Fruit fly (Drosophila melanogaster): ENCODE results near the gene Rab3-GEF.

The Rab3-GEF gene

dm6 chrX:15089146-15089698 is at the start of gene Rab3-GEF:
Gene Rab3-GEF, plus strand, starts transcription at chrX:15089682.
- no peak for TF ChIP-seq CG14711 (tag; optimal IDR thresholded peaks at IDR 0.05)
- TF ChIP-seq kay (GFP tag; ENCODE audit: borderline replicate concordance), result no peak

dm6 chrX:15042499-15042898 is 47.0 kb upstream of the Rab3-GEF start:
- no peak for TF ChIP-seq toe (GFP tag; optimal IDR thresholded peaks at IDR 0.05)
- peak; percentile 32 for TF ChIP-seq bab1 (GFP tag; optimal IDR thresholded peaks at IDR 0.05)
- peak; percentile 58 for TF ChIP-seq tj (GFP tag; optimal IDR thresholded peaks at IDR 0.05)
- peak; percentile 25 for TF ChIP-seq CG5204 (GFP tag; optimal IDR thresholded peaks at IDR 0.05)

dm6 chrX:15043013-15043699 is 46.3 kb upstream of the Rab3-GEF start:
- TF ChIP-seq CG12768 (GFP tag; optimal IDR thresholded peaks at IDR 0.05), result no peak
- no peak for TF ChIP-seq toe (GFP tag; optimal IDR thresholded peaks at IDR 0.05)
- peak; percentile 49 for TF ChIP-seq ovo (GFP tag; optimal IDR thresholded peaks at IDR 0.05)
- peak; percentile 36 for TF ChIP-seq Crg-1 (GFP tag; optimal IDR thresholded peaks at IDR 0.05)
- peak; percentile 13 for TF ChIP-seq cic (GFP tag; optimal IDR thresholded peaks at IDR 0.05)
- no peak for TF ChIP-seq Hr96 (GFP tag; optimal IDR thresholded peaks at IDR 0.05)
- peak in 1 of 2 experiments; percentile 30 for TF ChIP-seq cnc (optimal IDR thresholded peaks at IDR 0.05)

dm6 chrX:15043700-15044225 is 45.7 kb upstream of the Rab3-GEF start, which contains the start of gene CG5541:
Gene CG5541, plus strand, starts transcription at chrX:15044123.
- TF ChIP-seq cic (GFP tag; optimal IDR thresholded peaks at IDR 0.05) (peak; percentile 15), bab1 (GFP tag; optimal IDR thresholded peaks at IDR 0.05) (peak; percentile 70), Mnt (GFP tag; optimal IDR thresholded peaks at IDR 0.05) (peak; percentile 77), CG11617 (GFP tag; optimal IDR thresholded peaks at IDR 0.05) (peak; percentile 77), CG5204 (GFP tag; optimal IDR thresholded peaks at IDR 0.05) (peak; percentile 45), pad (GFP tag; optimal IDR thresholded peaks at IDR 0.05) (peak; percentile 93), ovo (GFP tag; optimal IDR thresholded peaks at IDR 0.05) (peak; percentile 25), cnc (optimal IDR thresholded peaks at IDR 0.05) (no peak), Clk (GFP tag; optimal IDR thresholded peaks at IDR 0.05) (no peak), CG7101 (tag; optimal IDR thresholded peaks at IDR 0.05) (peak; percentile 66), tj (GFP tag; optimal IDR thresholded peaks at IDR 0.05) (no peak), toe (GFP tag; optimal IDR thresholded peaks at IDR 0.05) (no peak), kay (GFP tag; ENCODE audit: borderline replicate concordance) (no peak), CG12768 (GFP tag; optimal IDR thresholded peaks at IDR 0.05) (peak; percentile 15), Crg-1 (GFP tag; optimal IDR thresholded peaks at IDR 0.05) (no peak), CG7045 (GFP tag; optimal IDR thresholded peaks at IDR 0.05) (no peak), CG14711 (tag; optimal IDR thresholded peaks at IDR 0.05) (peak; percentile 35), CG33017 (tag; optimal IDR thresholded peaks at IDR 0.05) (no peak), CG1620 (GFP tag; optimal IDR thresholded peaks at IDR 0.05) (peak; percentile 56), Hr96 (GFP tag; optimal IDR thresholded peaks at IDR 0.05) (peak; percentile 44)

dm6 chrX:15045608-15046007 is 43.9 kb upstream of the Rab3-GEF start:
- no peak for TF ChIP-seq bab1 (GFP tag; optimal IDR thresholded peaks at IDR 0.05)
- TF ChIP-seq kay (GFP tag; ENCODE audit: borderline replicate concordance), result peak; percentile 69
- peak; percentile 28 for TF ChIP-seq Mnt (GFP tag; optimal IDR thresholded peaks at IDR 0.05)
- peak; percentile 57 for TF ChIP-seq cic (GFP tag; optimal IDR thresholded peaks at IDR 0.05)
- peak; percentile 95 for TF ChIP-seq ovo (GFP tag; optimal IDR thresholded peaks at IDR 0.05)

- TF ChIP-seq kay (GFP tag; ENCODE audit: borderline replicate concordance), result no peak
- TF ChIP-seq CG1620 (GFP tag; optimal IDR thresholded peaks at IDR 0.05), result no peak
- peak; percentile 50 for TF ChIP-seq cic (GFP tag; optimal IDR thresholded peaks at IDR 0.05)
- TF ChIP-seq Clk (GFP tag; optimal IDR thresholded peaks at IDR 0.05), result no peak
- TF ChIP-seq CG5204 (GFP tag; optimal IDR thresholded peaks at IDR 0.05), result no peak
- no peak for TF ChIP-seq ovo (GFP tag; optimal IDR thresholded peaks at IDR 0.05)
- no peak for TF ChIP-seq CG11617 (GFP tag; optimal IDR thresholded peaks at IDR 0.05)
- peak; percentile 5 for TF ChIP-seq bab1 (GFP tag; optimal IDR thresholded peaks at IDR 0.05)
- no peak for TF ChIP-seq toe (GFP tag; optimal IDR thresholded peaks at IDR 0.05)
- TF ChIP-seq Mnt (GFP tag; optimal IDR thresholded peaks at IDR 0.05), result peak; percentile 57
- TF ChIP-seq CG7101 (tag; optimal IDR thresholded peaks at IDR 0.05), result no peak
- TF ChIP-seq CG12768 (GFP tag; optimal IDR thresholded peaks at IDR 0.05), result no peak
Observed at dm6 chrX:15048713-15049112, 40.8 kb upstream of the Rab3-GEF start.

- TF ChIP-seq Crg-1 (GFP tag; optimal IDR thresholded peaks at IDR 0.05), result no peak
- no peak for TF ChIP-seq cic (GFP tag; optimal IDR thresholded peaks at IDR 0.05)
- no peak for TF ChIP-seq bab1 (GFP tag; optimal IDR thresholded peaks at IDR 0.05)
- TF ChIP-seq CG5204 (GFP tag; optimal IDR thresholded peaks at IDR 0.05), result no peak
- no peak for TF ChIP-seq ovo (GFP tag; optimal IDR thresholded peaks at IDR 0.05)
- no peak for TF ChIP-seq tj (GFP tag; optimal IDR thresholded peaks at IDR 0.05)
- no peak for TF ChIP-seq cnc (optimal IDR thresholded peaks at IDR 0.05)
- TF ChIP-seq CG1620 (GFP tag; optimal IDR thresholded peaks at IDR 0.05), result no peak
- no peak for TF ChIP-seq pad (GFP tag; optimal IDR thresholded peaks at IDR 0.05)
- TF ChIP-seq CG7045 (GFP tag; optimal IDR thresholded peaks at IDR 0.05), result no peak
- TF ChIP-seq Clk (GFP tag; optimal IDR thresholded peaks at IDR 0.05), result no peak
- no peak for TF ChIP-seq CG11617 (GFP tag; optimal IDR thresholded peaks at IDR 0.05)
- TF ChIP-seq Mnt (GFP tag; optimal IDR thresholded peaks at IDR 0.05), result no peak
- TF ChIP-seq CG14711 (tag; optimal IDR thresholded peaks at IDR 0.05), result no peak
- TF ChIP-seq CG7101 (tag; optimal IDR thresholded peaks at IDR 0.05), result no peak
- TF ChIP-seq kay (GFP tag; ENCODE audit: borderline replicate concordance), result no peak
- TF ChIP-seq CG33017 (tag; optimal IDR thresholded peaks at IDR 0.05), result no peak
- no peak for TF ChIP-seq Hr96 (GFP tag; optimal IDR thresholded peaks at IDR 0.05)
Observed at dm6 chrX:15062619-15063018, 26.9 kb upstream of the Rab3-GEF start.
